Worm (Caenorhabditis elegans) whole organism, midembryonic: ENCODE results near the gene ttll-12.

Experiments
- cog-1 ChIP-seq: sonication (generic microtip); optimal IDR thresholded peaks from 2 replicates; lab custom pipeline; 2016; ENCODE audit warnings: missing genetic modification characterization, missing compliant biosample characterization
- med-1 ChIP-seq: sonication (generic microtip); optimal IDR thresholded peaks from 2 replicates; lab custom pipeline; 2017; ENCODE audit warnings: missing genetic modification characterization, mild to moderate bottlenecking, missing compliant biosample characterization, antibody characterized with exemption, missing genetic modification reagents; ENCODE audit not compliant: insufficient read depth
- ref-1 ChIP-seq: fragments of 200-800 bp; sonication (Bioruptor generic); conservative IDR thresholded peaks from 2 replicates; pipeline ENCODE4 v1.3.6; 2022; ENCODE audit warnings: missing genetic modification reagents, missing genetic modification characterization, missing compliant biosample characterization
- tab-1 ChIP-seq: fragments of 200-800 bp; sonication (Bioruptor generic); IDR thresholded peaks from 2 replicates; pipeline ENCODE4 v1.3.6; 2022; ENCODE audit warnings: missing genetic modification characterization, missing compliant biosample characterization
- ztf-23 ChIP-seq: fragments of 200-800 bp; sonication (Bioruptor generic); IDR thresholded peaks from 2 replicates; pipeline ENCODE4 v1.3.6; 2022; ENCODE audit warnings: missing genetic modification reagents, missing genetic modification characterization, missing compliant biosample characterization
- ztf-29 ChIP-seq: fragments of 200-800 bp; sonication (Bioruptor generic); IDR thresholded peaks from 2 replicates; pipeline ENCODE4 v1.3.6; 2022; ENCODE audit warnings: missing genetic modification reagents, missing genetic modification characterization, missing compliant biosample characterization

ce11 chrII:9315692-9316091 is 23.1 kb upstream of the ttll-12 start:
- TF ChIP-seq med-1: no peak
- TF ChIP-seq tab-1: no peak
- TF ChIP-seq cog-1: no peak
- no peak for TF ChIP-seq ref-1 (GFP tag; lab: Robert Waterston, UW)
- TF ChIP-seq ztf-23 (GFP tag; lab: Robert Waterston, UW): no peak
- TF ChIP-seq ztf-29 (GFP tag; lab: Robert Waterston, UW): no peak
